Fruit fly (Drosophila melanogaster): ENCODE data around the gene CG3436.

The CG3436 gene

DNA sequence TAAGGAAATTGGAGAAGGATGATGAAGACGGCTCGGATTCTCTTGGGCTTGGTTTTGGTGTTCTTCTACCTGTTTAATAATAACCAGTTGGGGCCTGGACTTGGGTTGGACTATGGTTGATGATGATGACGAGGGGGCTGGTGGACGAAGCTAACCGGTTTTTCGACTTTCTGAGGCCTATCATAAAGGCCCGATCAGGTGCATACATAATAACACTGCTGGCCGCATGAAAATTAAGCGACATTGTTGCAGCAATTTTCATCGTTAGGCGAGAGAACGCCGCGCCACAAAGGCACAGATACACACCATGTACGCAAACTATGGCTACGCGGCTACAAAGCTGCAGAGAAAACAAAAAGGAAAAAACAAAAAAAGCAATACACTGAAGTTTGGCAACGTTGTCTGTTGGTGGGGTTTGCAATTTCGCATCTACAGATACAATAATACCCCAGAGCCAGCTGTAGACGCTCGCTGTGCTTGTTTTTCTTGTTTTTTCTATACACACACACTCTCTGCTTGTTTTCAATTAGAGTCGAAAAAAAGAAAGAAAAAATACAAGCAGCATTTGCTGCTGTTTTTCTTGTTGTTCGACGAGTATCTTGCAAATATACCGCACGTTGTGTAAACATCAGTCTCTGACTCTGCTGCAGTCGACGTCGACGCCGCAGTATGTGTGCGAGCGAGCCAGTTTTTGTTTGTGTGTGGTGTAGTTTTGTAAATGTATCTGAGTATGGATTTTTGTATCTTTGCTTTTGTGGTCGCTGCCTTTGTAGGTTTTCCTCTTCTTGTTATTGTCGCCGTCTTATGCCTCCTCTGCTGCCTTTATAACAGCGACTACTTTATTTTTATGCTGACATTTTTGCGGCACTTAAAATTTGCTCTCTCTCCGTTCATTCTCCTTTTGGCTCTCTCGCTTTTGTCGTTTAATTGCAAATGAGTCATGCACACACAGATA is 10.6 kb downstream of the CG3436 start (continued):
- TF ChIP-seq Pdp1 (GFP tag; optimal IDR thresholded peaks at IDR 0.05) (peak; percentile 53 to 96), danr (GFP tag; IDR thresholded peaks at IDR 0.05) (no peak), Sox102F (GFP tag; optimal IDR thresholded peaks at IDR 0.05) (peak; percentile 59), Vsx1 (GFP tag; optimal IDR thresholded peaks at IDR 0.05) (peak; percentile 84), CG32767 (GFP tag; IDR thresholded peaks at IDR 0.05) (no peak), phol (tag; optimal IDR thresholded peaks at IDR 0.05) (no peak), aop (GFP tag; IDR thresholded peaks at IDR 0.05) (no peak), ftz-f1 (GFP tag; optimal IDR thresholded peaks at IDR 0.05) (peak; percentile 36), Dfd (GFP tag; optimal IDR thresholded peaks at IDR 0.05) (no peak), Hsf (GFP tag; optimal IDR thresholded peaks at IDR 0.05) (peak; percentile 30), nom (GFP tag; optimal IDR thresholded peaks at IDR 0.05) (peak; percentile 98), gcm2 (GFP tag; optimal IDR thresholded peaks at IDR 0.05) (peak; percentile 68), bsh (GFP tag; optimal IDR thresholded peaks at IDR 0.05) (peak; percentile 43 to 100), CG4328 (GFP tag; optimal IDR thresholded peaks at IDR 0.05) (peak; percentile 90), ase (GFP tag; IDR thresholded peaks at IDR 0.05) (no peak), CG18476 (GFP tag; optimal IDR thresholded peaks at IDR 0.05) (no peak), sc (optimal IDR thresholded peaks at IDR 0.05) (no peak), sc (GFP tag; optimal IDR thresholded peaks at IDR 0.05) (peak; percentile 34), crc (GFP tag; optimal IDR thresholded peaks at IDR 0.05) (peak; percentile 15), CG30403 (GFP tag; optimal IDR thresholded peaks at IDR 0.05) (peak; percentile 27), croc (GFP tag; conservative IDR thresholded peaks at IDR 0.05) (peak; percentile 25; the same call in 1 of the 3 replicates), zf30C (GFP tag; optimal IDR thresholded peaks at IDR 0.05) (peak; percentile 48), mam (GFP tag; optimal IDR thresholded peaks at IDR 0.05) (no peak), CG14860 (GFP tag; IDR thresholded peaks at IDR 0.05; ENCODE audit: partially characterized antibody) (no peak), zfh1 (GFP tag; IDR thresholded peaks at IDR 0.05) (no peak), corto (GFP tag; optimal IDR thresholded peaks at IDR 0.05) (peak; percentile 97), Taf1 (GFP tag; IDR thresholded peaks at IDR 0.05) (no peak), her (GFP tag; optimal IDR thresholded peaks at IDR 0.05) (peak; percentile 68), CG32532 (GFP tag; IDR thresholded peaks at IDR 0.05) (no peak), Awh (GFP tag; IDR thresholded peaks at IDR 0.05) (no peak), CG6765 (GFP tag; optimal IDR thresholded peaks at IDR 0.05) (peak; percentile 91), D19B (GFP tag; optimal IDR thresholded peaks at IDR 0.05) (peak; percentile 37), CG3847 (GFP tag; IDR thresholded peaks at IDR 0.05) (no peak), CG16779 (GFP tag; IDR thresholded peaks at IDR 0.05) (no peak), GATAe (GFP tag; conservative IDR thresholded peaks at IDR 0.05) (no peak), Hr39 (optimal IDR thresholded peaks at IDR 0.05) (no peak), CG17385 (GFP tag; optimal IDR thresholded peaks at IDR 0.05) (peak; percentile 87), Lim3 (GFP tag; IDR thresholded peaks at IDR 0.05) (no peak), CG10209 (GFP tag; optimal IDR thresholded peaks at IDR 0.05) (peak; percentile 83), row (GFP tag; IDR thresholded peaks at IDR 0.05) (no peak), CG17328 (GFP tag; IDR thresholded peaks at IDR 0.05) (no peak), CG17612 (GFP tag; IDR thresholded peaks at IDR 0.05) (no peak), Aef1 (GFP tag; IDR thresholded peaks at IDR 0.05) (no peak), Mrtf (GFP tag; IDR thresholded peaks at IDR 0.05) (no peak), hth (optimal IDR thresholded peaks at IDR 0.05) (no peak), Myb (GFP tag; optimal IDR thresholded peaks at IDR 0.05) (peak; percentile 47), CG31388 (GFP tag; optimal IDR thresholded peaks at IDR 0.05) (no peak), bab2 (GFP tag; optimal IDR thresholded peaks at IDR 0.05) (peak; percentile 62), grau (tag; optimal IDR thresholded peaks at IDR 0.05) (peak; percentile 55), sr (GFP tag; IDR thresholded peaks at IDR 0.05) (no peak)

All from whole organism, embryonic.